Worm (Caenorhabditis elegans): Measurements from ENCODE around the gene smap-1.

The smap-1 gene

DNA sequence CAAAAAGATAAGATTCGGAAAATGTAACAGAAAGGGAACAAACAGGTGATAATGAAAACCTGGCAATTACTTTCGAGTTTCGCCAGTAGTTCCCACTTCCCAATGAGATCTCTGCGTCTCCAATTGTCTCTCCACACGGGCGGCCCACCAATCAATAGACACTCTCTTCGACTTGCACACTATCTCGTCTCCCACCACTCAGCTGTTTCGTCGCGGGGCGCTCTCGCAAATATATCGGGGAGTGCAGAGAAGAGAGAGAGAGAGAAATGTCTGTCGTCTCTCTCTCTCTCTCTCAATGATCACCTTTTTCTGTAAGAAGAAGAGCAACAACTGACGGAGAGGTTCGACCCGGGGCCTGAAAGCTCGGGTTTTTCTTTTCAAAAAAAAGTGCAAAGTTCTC is 19.4 kb downstream of the smap-1 start (continued):
- TF ChIP-seq nhr-48 (tag; optimal IDR thresholded peaks at IDR 0.05) (peak; percentile 80), F10B5.3 (tag; optimal IDR thresholded peaks at IDR 0.05) (no peak), mdl-1 (tag; optimal IDR thresholded peaks at IDR 0.05) (peak; percentile 17 to 53), ces-1 (GFP tag; optimal IDR thresholded peaks at IDR 0.05) (no peak), ceh-20 (GFP tag; IDR thresholded peaks at IDR 0.05) (peak; percentile 79), dve-1 (tag; optimal IDR thresholded peaks at IDR 0.05; ENCODE audit: insufficient read depth) (peak; percentile 90), dpl-1 (GFP tag; optimal IDR thresholded peaks at IDR 0.05) (peak; percentile 52), madf-5 (GFP tag; IDR thresholded peaks at IDR 0.05) (no peak), zip-11 (GFP tag; IDR thresholded peaks at IDR 0.05) (no peak), Y48G9A.11 (GFP tag; IDR thresholded peaks at IDR 0.05) (no peak), fos-1 (tag; optimal IDR thresholded peaks at IDR 0.05) (no peak), hmg-1.1 (GFP tag; IDR thresholded peaks at IDR 0.05) (peak; percentile 93), sdz-12 (GFP tag; optimal IDR thresholded peaks at IDR 0.05) (no peak), set-16 (GFP tag; IDR thresholded peaks at IDR 0.05) (peak; percentile 74), mep-1 (tag; optimal IDR thresholded peaks at IDR 0.05) (peak; percentile 81), T20F7.1 (GFP tag; optimal IDR thresholded peaks at IDR 0.05) (peak; percentile 38), nhr-10 (tag; optimal IDR thresholded peaks at IDR 0.05) (peak; percentile 13), Y5F2A.4 (GFP tag; optimal IDR thresholded peaks at IDR 0.05) (peak; percentile 24), ZK337.2 (GFP tag; IDR thresholded peaks at IDR 0.05) (no peak), gei-8 (GFP tag; optimal IDR thresholded peaks at IDR 0.05) (peak; percentile 57), nhr-237 (tag; optimal IDR thresholded peaks at IDR 0.05) (no peak), fkh-10 (GFP tag; optimal IDR thresholded peaks at IDR 0.05) (peak; percentile 36), daf-16 (GFP tag; optimal IDR thresholded peaks at IDR 0.05) (peak in 1 of 2 experiments; percentile 93), daf-16 (tag; optimal IDR thresholded peaks at IDR 0.05) (peak; percentile 95), lir-3 (tag; optimal IDR thresholded peaks at IDR 0.05) (no peak), lin-39 (tag; optimal IDR thresholded peaks at IDR 0.05) (no peak), F37D6.2 (tag; optimal IDR thresholded peaks at IDR 0.05) (peak; percentile 43), ctbp-1 (GFP tag; IDR thresholded peaks at IDR 0.05) (peak; percentile 78), zag-1 (tag; optimal IDR thresholded peaks at IDR 0.05) (no peak), nhr-41 (GFP tag; IDR thresholded peaks at IDR 0.05) (peak; percentile 67), mdt-29 (GFP tag; IDR thresholded peaks at IDR 0.05) (peak; percentile 72; the same call in 1 of the 2 replicates), nhr-77 (tag; optimal IDR thresholded peaks at IDR 0.05) (peak; percentile 56), unc-130 (GFP tag; optimal IDR thresholded peaks at IDR 0.05) (peak; percentile 27), ceh-28 (tag; optimal IDR thresholded peaks at IDR 0.05) (peak; percentile 75), nhr-11 (tag; optimal IDR thresholded peaks at IDR 0.05) (peak; percentile 76), lin-38 (GFP tag; IDR thresholded peaks at IDR 0.05) (peak; percentile 68), jun-1 (tag; optimal IDR thresholded peaks at IDR 0.05) (peak; percentile 17), nhr-42 (GFP tag; IDR thresholded peaks at IDR 0.05) (0 out of 2 replicates have a peak, but pooled peaks have one; percentile 23), daf-12 (tag; optimal IDR thresholded peaks at IDR 0.05) (no peak), D1046.2 (GFP tag; IDR thresholded peaks at IDR 0.05) (no peak), mxl-2 (GFP tag; conservative IDR thresholded peaks at IDR 0.05) (no peak), madf-9 (GFP tag; conservative IDR thresholded peaks at IDR 0.05) (peak; percentile 54; the same call in 1 of the 2 replicates), rbr-2 (tag; optimal IDR thresholded peaks at IDR 0.05) (peak; percentile 83), arid-1 (GFP tag; conservative IDR thresholded peaks at IDR 0.05) (peak; percentile 68; the same call in 1 of the 2 replicates), F44E2.7 (GFP tag; IDR thresholded peaks at IDR 0.05) (no peak), hlh-30 (tag; optimal IDR thresholded peaks at IDR 0.05; ENCODE audit: insufficient read depth) (peak; percentile 89), vab-7 (GFP tag; IDR thresholded peaks at IDR 0.05) (0 out of 2 replicates have a peak, but pooled peaks have one; percentile 23), unc-39 (tag; optimal IDR thresholded peaks at IDR 0.05) (no peak), mes-2 (tag; optimal IDR thresholded peaks at IDR 0.05; ENCODE audit: poor library complexity, severe bottlenecking) (peak; percentile 77), dmd-8 (GFP tag; IDR thresholded peaks at IDR 0.05) (no peak), hif-1 (tag; optimal IDR thresholded peaks at IDR 0.05) (peak in 1 of 2 experiments; percentile 90)

Measured in whole organism, L4 larva.